Worm (Caenorhabditis elegans): ENCODE measurements around the gene T14F9.2.

The T14F9.2 gene

DNA sequence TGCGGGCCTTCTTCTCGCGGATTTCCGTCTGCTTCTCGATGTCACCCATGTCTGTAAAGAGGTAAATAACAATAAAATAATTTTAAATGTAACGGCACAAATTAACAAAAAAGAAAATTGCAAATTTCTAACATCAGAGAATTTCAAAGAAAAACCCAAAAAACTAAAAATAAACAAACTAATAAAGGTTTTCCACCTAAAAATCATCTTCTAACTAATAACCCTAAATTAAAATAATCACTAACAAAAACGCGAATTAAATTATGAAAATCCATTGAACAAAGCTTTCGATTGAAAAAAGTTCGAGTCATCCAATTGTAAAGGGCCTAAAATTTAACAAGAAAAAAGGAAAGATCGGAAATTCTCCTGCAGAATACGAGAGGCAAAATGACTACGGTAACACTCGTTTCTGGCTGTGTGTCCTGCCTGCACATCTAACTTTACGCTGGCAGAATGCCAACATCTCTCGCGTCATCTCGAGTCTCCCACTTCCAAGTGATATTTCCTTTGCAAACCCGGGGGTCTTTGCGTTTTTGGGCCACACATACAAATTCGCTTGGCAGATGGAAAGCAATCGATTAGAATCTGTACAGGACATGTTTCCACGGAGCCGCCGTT lies 8.6 kb downstream of the T14F9.2 start, which contains the start of gene rpl-11.2 (continued):
- peak; percentile 40 for TF ChIP-seq ceh-32 (tag; optimal IDR thresholded peaks at IDR 0.05; ENCODE audit: poor library complexity)
- peak; percentile 96 for TF ChIP-seq nhr-25 (tag; optimal IDR thresholded peaks at IDR 0.05; ENCODE audit: borderline replicate concordance, insufficient read depth)
- no peak for TF ChIP-seq tag-97 (GFP tag; IDR thresholded peaks at IDR 0.05)
- no peak for TF ChIP-seq unc-39 (tag; optimal IDR thresholded peaks at IDR 0.05)
- peak; percentile 97 for TF ChIP-seq rbr-2 (tag; optimal IDR thresholded peaks at IDR 0.05)
- TF ChIP-seq Y105C5A.15 (GFP tag; IDR thresholded peaks at IDR 0.05): no peak
- TF ChIP-seq dmd-9 (GFP tag; IDR thresholded peaks at IDR 0.05): peak; percentile 65
- TF ChIP-seq nhr-76 (tag; optimal IDR thresholded peaks at IDR 0.05): no peak
- TF ChIP-seq nhr-28 (tag; optimal IDR thresholded peaks at IDR 0.05): peak; percentile 89
- TF ChIP-seq nhr-41 (GFP tag; IDR thresholded peaks at IDR 0.05): no peak
- TF ChIP-seq unc-62 (GFP tag; optimal IDR thresholded peaks at IDR 0.05 in 1 of 2): peak in 1 of 2 experiments; percentile 97
- no peak for TF ChIP-seq unc-62 (tag; optimal IDR thresholded peaks at IDR 0.05)
- peak; percentile 91 for TF ChIP-seq ctbp-1 (GFP tag; IDR thresholded peaks at IDR 0.05)
- peak; percentile 73 for TF ChIP-seq php-3 (GFP tag; IDR thresholded peaks at IDR 0.05)
- no peak; the same call in none of the 2 replicates for TF ChIP-seq vab-7 (GFP tag; IDR thresholded peaks at IDR 0.05)
- TF ChIP-seq daf-16 (GFP tag; optimal IDR thresholded peaks at IDR 0.05): peak in 1 of 2 experiments; percentile 75
- peak; percentile 85 for TF ChIP-seq daf-16 (tag; optimal IDR thresholded peaks at IDR 0.05)
- peak; percentile 93 for TF ChIP-seq ceh-20 (GFP tag; IDR thresholded peaks at IDR 0.05)
- TF ChIP-seq lsy-2 (tag; optimal IDR thresholded peaks at IDR 0.05): peak; percentile 99 to 100
- TF ChIP-seq lir-3 (tag; optimal IDR thresholded peaks at IDR 0.05): no peak
- TF ChIP-seq zip-11 (GFP tag; IDR thresholded peaks at IDR 0.05): no peak
- no peak for TF ChIP-seq mxl-2 (GFP tag; conservative IDR thresholded peaks at IDR 0.05)
- TF ChIP-seq spr-1 (tag; optimal IDR thresholded peaks at IDR 0.05): peak; percentile 91
- TF ChIP-seq zfp-3 (GFP tag; conservative IDR thresholded peaks at IDR 0.05): peak; percentile 71; the same call in 1 of the 2 replicates
- TF ChIP-seq mxl-3 (GFP tag; optimal IDR thresholded peaks at IDR 0.05): peak; percentile 84
- no peak; the same call in none of the 2 replicates for TF ChIP-seq arid-1 (GFP tag; conservative IDR thresholded peaks at IDR 0.05)
- TF ChIP-seq T20F7.1 (GFP tag; optimal IDR thresholded peaks at IDR 0.05): peak; percentile 86
- TF ChIP-seq nhr-102 (tag; optimal IDR thresholded peaks at IDR 0.05): peak; percentile 94
- no peak for TF ChIP-seq ceh-62 (tag; optimal IDR thresholded peaks at IDR 0.05)
- TF ChIP-seq ZK546.5 (tag; optimal IDR thresholded peaks at IDR 0.05): peak; percentile 93 to 98
- no peak for TF ChIP-seq ceh-82 (tag; optimal IDR thresholded peaks at IDR 0.05)
- TF ChIP-seq F49E8.2 (tag; optimal IDR thresholded peaks at IDR 0.05; ENCODE audit: borderline replicate concordance): no peak
- TF ChIP-seq mep-1 (tag; optimal IDR thresholded peaks at IDR 0.05): peak; percentile 99
- TF ChIP-seq ceh-44 (GFP tag; IDR thresholded peaks at IDR 0.05): no peak
- peak; percentile 69; the same call in 1 of the 2 replicates for TF ChIP-seq daf-19 (GFP tag; conservative IDR thresholded peaks at IDR 0.05)
- TF ChIP-seq snpc-4 (tag; optimal IDR thresholded peaks at IDR 0.05): no peak
- no peak for TF ChIP-seq fos-1 (tag; optimal IDR thresholded peaks at IDR 0.05)
- no peak for TF ChIP-seq skn-1 (tag; optimal IDR thresholded peaks at IDR 0.05)
- peak; percentile 70 for TF ChIP-seq F10B5.3 (tag; optimal IDR thresholded peaks at IDR 0.05)
- peak; percentile 48; the same call in 1 of the 2 replicates for TF ChIP-seq mdt-29 (GFP tag; IDR thresholded peaks at IDR 0.05)
- TF ChIP-seq attf-4 (tag; optimal IDR thresholded peaks at IDR 0.05): peak; percentile 36
- no peak for TF ChIP-seq daf-12 (tag; optimal IDR thresholded peaks at IDR 0.05)
- no peak for TF ChIP-seq egl-27 (tag; optimal IDR thresholded peaks at IDR 0.05)
- no peak for TF ChIP-seq snpc-1.2 (GFP tag; IDR thresholded peaks at IDR 0.05)
- TF ChIP-seq Y48G9A.11 (GFP tag; IDR thresholded peaks at IDR 0.05): no peak
- TF ChIP-seq cey-2 (tag; optimal IDR thresholded peaks at IDR 0.05; ENCODE audit: borderline replicate concordance, insufficient read depth): no peak
- TF ChIP-seq nhr-111 (GFP tag; optimal IDR thresholded peaks at IDR 0.05): no peak
- TF ChIP-seq ama-1 (optimal IDR thresholded peaks at IDR 0.05): peak; percentile 73
- TF ChIP-seq daf-8 (GFP tag; IDR thresholded peaks at IDR 0.05): no peak
- peak; percentile 18 for TF ChIP-seq gei-8 (GFP tag; optimal IDR thresholded peaks at IDR 0.05)
- TF ChIP-seq duxl-1 (tag; optimal IDR thresholded peaks at IDR 0.05; ENCODE audit: poor library complexity): peak; percentile 94

Data from whole organism, L4 larva.